Worm (Caenorhabditis elegans) whole organism, L4 larva: ENCODE measurements around the gene unc-86.
A peak's percentile ranks its signal among the peaks of the same experiment; 100 is the strongest.

ENCODE experiments used
- ZK546.5 ChIP-seq, 2 experiments: sonication (generic microtip); optimal IDR thresholded peaks; 2 replicates each; lab custom pipeline; 2017; ENCODE audit warnings: missing biosample characterization in 2 of 2, missing genetic modification characterization in 2 of 2
- egl-27 ChIP-seq: sonication (generic microtip); optimal IDR thresholded peaks from 3 replicates; lab custom pipeline; 2017; ENCODE audit warnings: missing biosample characterization, missing genetic modification reagents, missing genetic modification characterization
- pha-4 ChIP-seq, 2 experiments: fragments of 150-350 bp in 1 of 2; fragments of 200-800 bp in 1 of 2; sonication (Bioruptor generic) in 1 of 2; IDR thresholded peaks in 1 of 2; optimal IDR thresholded peaks in 1 of 2; 2 replicates each; pipeline versions ENCODE4 v1.3.6 to Lab custom; 2014 to 2022; ENCODE audit warnings: missing genetic modification characterization in 2 of 2, missing genetic modification reagents in 2 of 2, missing biosample characterization in 1 of 2, missing compliant biosample characterization in 1 of 2

DNA sequence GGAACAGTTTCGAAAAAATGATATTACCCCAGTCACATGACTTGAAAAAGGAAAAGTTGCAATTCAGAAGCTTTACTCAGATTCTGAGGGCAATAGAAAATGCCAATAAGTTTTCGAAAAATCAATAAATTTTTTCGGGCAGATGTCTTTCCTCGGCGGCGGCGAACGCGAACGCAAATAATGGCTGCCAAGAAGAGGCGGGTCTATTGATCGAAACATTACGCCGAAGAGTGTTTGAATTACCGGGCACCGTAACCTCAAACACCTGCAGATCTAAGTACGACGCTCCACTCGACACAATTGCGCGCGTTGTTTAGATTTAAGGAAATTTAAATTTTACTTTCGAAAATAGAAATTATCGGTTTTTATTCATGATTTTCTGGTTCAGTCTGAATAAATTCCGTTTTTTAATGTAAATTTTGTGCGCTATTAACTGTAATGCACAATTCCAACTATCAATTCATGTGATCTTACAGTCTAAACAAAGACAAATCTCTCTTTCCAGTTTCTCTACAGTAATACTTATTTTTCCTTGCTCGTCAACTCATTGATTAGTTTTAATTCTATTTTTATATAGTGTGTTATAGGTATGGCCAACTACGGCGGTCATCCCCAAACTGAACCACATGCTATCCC is 52.2 kb downstream of the unc-86 start, which contains the start of gene prp-8:
- no peak for TF ChIP-seq egl-27 (tag; lab: Kevin White, UChicago)
- TF ChIP-seq pha-4 (GFP tag; IDR thresholded peaks at IDR 0.05; lab: Robert Waterston, UW) = no peak
- peak; percentile 94 for TF ChIP-seq pha-4 (tag; optimal IDR thresholded peaks at IDR 0.05; lab: Kevin White, UChicago)
- peak in 1 of 2 experiments; percentile 94 for TF ChIP-seq ZK546.5 (tag; optimal IDR thresholded peaks at IDR 0.05; lab: Kevin White, UChicago)
